Worm (Caenorhabditis elegans) whole organism, early embryonic: ENCODE results near the gene far-7.

ENCODE experiments used
- B0310.2 ChIP-seq: sonication (generic microtip); optimal IDR thresholded peaks from 2 replicates; lab custom pipeline; 2016; ENCODE audit warnings: mild to moderate bottlenecking, missing genetic modification characterization, missing compliant biosample characterization
- F13C5.2 ChIP-seq: sonication (generic microtip); optimal IDR thresholded peaks from 2 replicates; lab custom pipeline; 2017; ENCODE audit warnings: mild to moderate bottlenecking, missing genetic modification characterization, inconsistent platforms, missing compliant biosample characterization
- aly-1 ChIP-seq: sonication (generic microtip); optimal IDR thresholded peaks from 2 replicates; lab custom pipeline; 2016; ENCODE audit warnings: missing genetic modification characterization, missing compliant biosample characterization
- ama-1 ChIP-seq: fragments of 150-350 bp; optimal IDR thresholded peaks from 2 replicates; lab custom pipeline; 2014
- ceh-13 ChIP-seq: fragments of 200-800 bp; sonication (Bioruptor generic); optimal IDR thresholded peaks from 2 replicates; lab custom pipeline; 2018; ENCODE audit warnings: mild to moderate bottlenecking, missing genetic modification characterization, missing compliant biosample characterization
- ceh-36 ChIP-seq: sonication (generic microtip); optimal IDR thresholded peaks from 2 replicates; lab custom pipeline; 2016; ENCODE audit warnings: missing genetic modification characterization, inconsistent platforms, missing compliant biosample characterization
- ets-7 ChIP-seq: sonication (generic microtip); optimal IDR thresholded peaks from 2 replicates; lab custom pipeline; 2016; ENCODE audit warnings: missing genotype, missing genetic modification characterization, missing compliant biosample characterization
- flt-1 ChIP-seq: fragments of 200-800 bp; sonication (Bioruptor generic); IDR thresholded peaks from 2 replicates; pipeline ENCODE4 v1.3.6; 2022; ENCODE audit warnings: missing genetic modification characterization, missing compliant biosample characterization
- hmbx-1 ChIP-seq: sonication (generic microtip); optimal IDR thresholded peaks from 2 replicates; lab custom pipeline; 2016; ENCODE audit warnings: mild to moderate bottlenecking, missing genetic modification characterization, missing compliant biosample characterization
- hmg-4 ChIP-seq: fragments of 200-800 bp; sonication (Bioruptor generic); optimal IDR thresholded peaks from 2 replicates; lab custom pipeline; 2018; ENCODE audit warnings: mild to moderate bottlenecking, missing genetic modification characterization, missing compliant biosample characterization
- hnd-1 ChIP-seq: sonication (generic microtip); optimal IDR thresholded peaks from 2 replicates; lab custom pipeline; 2016; ENCODE audit warnings: missing genetic modification characterization, missing compliant biosample characterization
- pes-1 ChIP-seq: fragments of 200-800 bp; sonication (Bioruptor generic); IDR thresholded peaks from 2 replicates; pipeline ENCODE4 v1.3.6; 2022; ENCODE audit warnings: missing genetic modification reagents, missing genetic modification characterization, missing compliant biosample characterization
- scrt-1 ChIP-seq: fragments of 200-800 bp; sonication (Bioruptor generic); IDR thresholded peaks from 2 replicates; pipeline ENCODE4 v1.3.6; 2022; ENCODE audit warnings: missing genetic modification characterization, missing compliant biosample characterization
- sea-1 ChIP-seq: fragments of 200-800 bp; sonication (Bioruptor generic); conservative IDR thresholded peaks from 2 replicates; pipeline ENCODE4 v1.3.6; 2022; ENCODE audit warnings: missing genetic modification characterization, missing compliant biosample characterization
- tbx-11 ChIP-seq: fragments of 200-800 bp; sonication (Bioruptor generic); IDR thresholded peaks from 2 replicates; pipeline ENCODE4 v1.3.6; 2022; ENCODE audit warnings: missing genetic modification characterization, missing compliant biosample characterization
- tbx-37 ChIP-seq: fragments of 200-800 bp; sonication (Bioruptor generic); conservative IDR thresholded peaks from 2 replicates; pipeline ENCODE4 v1.3.6; 2022; ENCODE audit warnings: missing genetic modification reagents, missing genetic modification characterization, missing compliant biosample characterization
- tra-4 ChIP-seq: sonication (generic microtip); optimal IDR thresholded peaks from 2 replicates; lab custom pipeline; 2017; ENCODE audit warnings: missing genetic modification characterization, missing compliant biosample characterization

Gene far-7

DNA sequence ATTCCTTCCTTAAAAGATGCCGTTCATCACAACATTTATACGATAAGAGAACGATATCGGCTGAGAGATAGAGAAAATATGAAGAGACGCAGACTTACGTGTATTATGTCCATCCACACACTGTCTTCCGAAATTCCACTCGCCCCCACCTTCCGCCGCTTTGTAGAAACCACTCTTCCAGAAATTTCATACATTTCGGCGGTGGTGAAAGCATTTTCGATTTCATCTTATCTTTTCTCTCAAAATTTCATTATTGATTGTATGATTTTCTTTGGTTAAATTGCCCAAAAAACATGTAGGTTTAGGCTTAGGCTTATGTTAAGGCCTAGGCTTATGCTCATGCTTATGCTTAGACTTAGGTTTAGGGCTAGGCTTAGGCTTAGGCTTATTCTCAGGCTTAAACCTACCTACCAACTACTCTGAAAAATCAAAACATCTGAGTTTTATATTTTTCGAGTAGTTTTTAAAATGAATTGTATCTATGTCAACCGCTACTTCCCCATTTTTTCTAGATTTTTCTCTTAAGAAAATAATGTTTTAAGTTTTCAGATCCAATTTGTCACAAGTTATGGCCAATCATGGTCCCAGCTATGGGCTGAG is 17.7 kb downstream of the far-7 start, which contains the start of gene cpn-2:
Gene cpn-2 (plus strand): TSS at position 550 of the 600 bp plus-strand sequence.
- TF ChIP-seq tbx-37 (GFP tag; lab: Robert Waterston, UW): no peak
- no peak for TF ChIP-seq tbx-11 (GFP tag; lab: Robert Waterston, UW)
- no peak for TF ChIP-seq hnd-1 (tag; lab: Kevin White, UChicago)
- no peak for TF ChIP-seq hmg-4

DNA sequence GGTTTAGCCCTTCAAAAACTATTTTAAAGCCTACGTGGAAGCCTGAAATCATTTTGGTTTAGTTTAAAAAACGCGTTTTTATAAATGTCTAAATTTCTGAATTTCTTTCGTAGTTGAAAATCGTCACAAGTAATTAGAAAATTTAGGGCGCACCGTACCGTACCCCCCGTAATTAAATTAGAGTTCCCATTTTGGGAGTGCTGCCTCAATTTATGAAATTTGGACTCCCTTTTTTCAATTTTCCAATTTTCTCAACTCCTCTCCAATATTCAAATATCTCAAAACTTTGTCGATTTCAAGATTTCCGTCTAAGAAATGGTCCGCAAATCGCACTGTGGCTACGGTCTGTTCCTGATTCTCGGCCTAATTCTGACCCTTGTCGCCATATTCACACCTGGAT is 20.6 kb downstream of the far-7 start, which contains the start of gene clc-31:
Gene clc-31 (plus strand): TSS at position 301 of the 400 bp plus-strand sequence.
- TF ChIP-seq hmg-4 (no peak), ets-7 (tag; lab: Kevin White, UChicago) (no peak), ceh-36 (tag; lab: Kevin White, UChicago) (no peak), sea-1 (GFP tag; lab: Robert Waterston, UW) (no peak), ceh-13 (no peak), flt-1 (GFP tag; lab: Robert Waterston, UW) (no peak)

DNA sequence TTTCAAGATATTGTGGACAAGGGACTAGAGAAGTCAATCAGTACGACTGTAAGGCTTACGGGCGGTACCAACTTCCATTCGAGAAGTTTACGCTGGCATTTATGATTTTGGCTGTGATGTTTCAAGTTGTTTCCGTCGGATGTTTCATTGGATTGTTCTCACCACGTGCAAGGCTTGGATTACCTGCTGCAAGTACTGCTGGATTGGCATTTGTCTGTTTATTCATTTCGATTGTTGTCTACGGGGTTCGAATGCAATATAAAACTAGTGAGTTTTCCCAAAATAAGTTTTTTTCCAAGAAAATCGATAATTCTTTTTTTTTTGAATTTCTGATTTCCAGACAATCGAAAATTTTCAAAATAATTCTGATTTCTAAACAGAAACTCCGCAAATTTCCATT is 21.1 kb downstream of the far-7 start:
- TF ChIP-seq ceh-13 (no peak), tra-4 (no peak), ets-7 (tag; lab: Kevin White, UChicago) (no peak), aly-1 (tag; lab: Kevin White, UChicago) (no peak), pes-1 (GFP tag; lab: Robert Waterston, UW) (no peak), flt-1 (GFP tag; lab: Robert Waterston, UW) (no peak), ceh-36 (tag; lab: Kevin White, UChicago) (no peak)

DNA sequence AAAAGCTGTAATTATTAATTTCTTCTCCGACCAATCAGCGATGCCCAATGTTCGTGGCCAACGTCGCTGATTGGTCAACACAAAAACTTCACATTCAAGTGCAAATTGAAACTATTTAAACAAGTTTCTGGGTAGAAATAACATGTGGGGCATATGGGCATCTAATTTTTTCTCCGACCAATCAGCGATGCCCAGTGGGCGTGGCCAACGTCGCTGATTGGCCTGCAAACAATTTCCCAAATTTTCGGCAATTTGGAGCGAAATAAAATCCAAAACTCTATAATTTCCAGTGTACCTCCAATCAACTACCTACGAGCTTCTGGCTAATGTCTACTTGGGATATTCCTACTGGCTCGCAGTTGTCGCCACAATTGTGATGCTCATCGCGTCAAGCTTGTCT is 21.7 kb downstream of the far-7 start:
- TF ChIP-seq ets-7 (tag; lab: Kevin White, UChicago): no peak
- no peak for TF ChIP-seq ceh-36 (tag; lab: Kevin White, UChicago)
- TF ChIP-seq pes-1 (GFP tag; lab: Robert Waterston, UW): no peak
- no peak for TF ChIP-seq hmbx-1 (tag; lab: Kevin White, UChicago)
- no peak for TF ChIP-seq ceh-13
- TF ChIP-seq scrt-1: no peak
- TF ChIP-seq tra-4: no peak
- TF ChIP-seq B0310.2: no peak
- no peak for TF ChIP-seq hmg-4
- TF ChIP-seq flt-1 (GFP tag; lab: Robert Waterston, UW): no peak
- no peak for TF ChIP-seq sea-1 (GFP tag; lab: Robert Waterston, UW)
- no peak for TF ChIP-seq tbx-11 (GFP tag; lab: Robert Waterston, UW)
- no peak for TF ChIP-seq tbx-37 (GFP tag; lab: Robert Waterston, UW)
- no peak for TF ChIP-seq aly-1 (tag; lab: Kevin White, UChicago)
- TF ChIP-seq ama-1 (lab: Kevin White, UChicago): no peak
- no peak for TF ChIP-seq F13C5.2
- TF ChIP-seq hnd-1 (tag; lab: Kevin White, UChicago): no peak

DNA sequence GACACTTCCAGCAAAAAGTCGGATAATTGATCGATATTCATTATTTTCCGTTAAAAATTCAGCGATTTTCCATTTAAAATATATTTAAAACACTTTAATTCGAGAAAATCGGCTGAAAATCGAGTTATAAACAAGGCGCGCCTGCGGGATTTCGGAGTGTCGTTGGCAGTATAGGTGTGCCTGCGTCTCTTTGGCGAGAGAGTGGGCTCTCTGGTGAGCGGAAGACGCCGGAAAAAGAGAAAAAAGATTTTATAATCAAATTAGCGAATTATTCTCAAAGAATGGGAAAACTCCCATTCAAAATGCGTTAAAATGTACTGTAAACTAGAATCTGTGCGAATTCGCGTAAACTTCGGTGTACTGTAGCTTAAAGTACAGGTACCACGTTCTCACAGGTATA is 28.1 kb downstream of the far-7 start, which contains the start of gene D1069.3:
Gene D1069.3 (minus strand): TSS at position 158 of the 400 bp plus-strand sequence.
- TF ChIP-seq sea-1 (GFP tag; lab: Robert Waterston, UW) (no peak), F13C5.2 (peak; percentile 19)

DNA sequence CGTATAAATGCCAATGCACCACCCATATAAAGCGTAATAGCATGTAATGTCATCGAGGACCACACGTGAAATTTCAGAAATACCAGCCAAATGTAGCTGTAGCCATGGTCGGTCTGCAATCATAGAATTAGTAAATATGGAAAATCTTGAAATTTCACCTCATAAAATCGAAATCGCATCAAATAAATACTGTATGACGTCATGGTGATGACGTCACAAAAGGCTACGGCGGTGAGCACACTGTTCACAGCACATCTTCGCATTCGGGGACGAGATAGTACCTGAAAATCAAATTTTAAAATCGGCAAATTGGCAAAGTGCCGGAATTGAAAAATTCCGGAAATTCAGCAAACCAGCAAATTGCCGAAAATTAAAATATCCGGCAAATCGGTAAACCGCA is 30.2 kb downstream of the far-7 start:
- TF ChIP-seq F13C5.2 (no peak), tbx-37 (GFP tag; lab: Robert Waterston, UW) (no peak), ets-7 (tag; lab: Kevin White, UChicago) (no peak), ceh-36 (tag; lab: Kevin White, UChicago) (no peak)

DNA sequence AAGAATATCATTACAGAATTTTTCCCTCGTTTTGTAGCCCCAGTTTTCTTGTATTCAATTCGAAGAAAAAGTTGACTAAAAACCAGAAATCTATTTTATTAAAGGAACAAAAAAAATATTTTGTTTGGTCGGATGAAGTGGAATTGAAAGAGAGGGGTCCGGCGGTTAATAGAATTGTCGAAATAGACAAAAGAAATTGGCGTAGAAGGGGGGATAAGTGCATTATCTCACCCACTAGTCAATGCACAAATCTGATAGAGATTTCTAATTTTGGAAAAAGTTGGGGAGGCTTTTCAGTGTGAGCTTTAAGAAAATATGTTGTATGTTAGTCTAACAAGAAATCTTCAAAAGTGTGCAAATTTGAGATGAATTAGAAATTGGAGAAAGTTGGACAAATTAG is 34.9 kb downstream of the far-7 start:
- TF ChIP-seq B0310.2: no peak
- no peak for TF ChIP-seq ceh-13
- no peak for TF ChIP-seq scrt-1
- no peak for TF ChIP-seq hnd-1 (tag; lab: Kevin White, UChicago)
- no peak for TF ChIP-seq aly-1 (tag; lab: Kevin White, UChicago)
- TF ChIP-seq ceh-36 (tag; lab: Kevin White, UChicago): no peak
- no peak for TF ChIP-seq tbx-37 (GFP tag; lab: Robert Waterston, UW)
- TF ChIP-seq flt-1 (GFP tag; lab: Robert Waterston, UW): no peak
- no peak for TF ChIP-seq ama-1 (lab: Kevin White, UChicago)

DNA sequence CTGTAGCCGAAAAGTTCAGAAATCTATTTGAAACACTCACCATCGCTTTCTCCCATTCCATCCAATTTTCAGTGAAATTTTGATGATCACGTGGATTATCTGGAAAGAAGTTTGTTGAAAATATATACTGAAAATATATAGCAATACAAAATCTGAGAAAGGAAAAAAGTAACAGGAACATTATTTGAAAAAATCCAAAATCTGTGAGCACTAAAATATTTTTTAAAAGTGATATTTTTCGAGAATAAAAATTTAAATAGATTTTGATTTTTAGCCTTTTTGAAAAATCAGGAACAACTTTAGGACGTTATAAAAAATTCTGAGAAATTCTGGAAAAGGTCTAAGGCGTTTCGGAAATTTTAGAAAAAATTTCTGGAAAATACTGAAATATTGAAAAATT is 37.4 kb downstream of the far-7 start, which contains the start of gene dmsr-4:
Gene dmsr-4 (minus strand): TSS at position 101 of the 400 bp plus-strand sequence.
- TF ChIP-seq hnd-1 (tag; lab: Kevin White, UChicago) (no peak), tbx-37 (GFP tag; lab: Robert Waterston, UW) (no peak), B0310.2 (no peak), ama-1 (lab: Kevin White, UChicago) (no peak), ceh-36 (tag; lab: Kevin White, UChicago) (no peak), ets-7 (tag; lab: Kevin White, UChicago) (no peak), aly-1 (tag; lab: Kevin White, UChicago) (no peak), tbx-11 (GFP tag; lab: Robert Waterston, UW) (no peak), flt-1 (GFP tag; lab: Robert Waterston, UW) (no peak)

DNA sequence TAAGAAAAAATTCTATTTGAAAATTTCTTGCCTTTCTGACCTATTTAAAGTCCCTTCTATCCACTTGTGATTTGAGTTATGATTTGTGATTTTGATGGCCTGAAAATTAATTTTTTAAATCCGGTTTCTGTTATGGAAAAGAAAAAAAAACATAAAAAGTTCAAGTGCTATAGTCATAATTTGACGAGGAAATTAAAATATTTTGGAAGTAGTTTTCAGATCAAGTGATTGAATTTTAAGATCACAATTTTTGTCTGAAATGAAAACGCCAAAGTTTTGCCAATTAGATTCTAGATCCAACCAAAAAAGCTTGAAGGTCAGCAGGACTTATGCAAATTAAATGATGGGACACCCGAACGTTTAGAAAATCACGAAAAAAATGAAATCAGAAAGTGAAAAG is 47.9 kb downstream of the far-7 start, which contains the start of gene ptr-3:
Gene ptr-3 (minus strand): TSS at position 101 of the 400 bp plus-strand sequence.
- no peak for TF ChIP-seq F13C5.2
